Worm (Caenorhabditis elegans): ENCODE results near the gene srd-70.

- TF ChIP-seq ref-1 (GFP tag; conservative IDR thresholded peaks at IDR 0.05) (no peak), flt-1 (GFP tag; IDR thresholded peaks at IDR 0.05) (no peak)
Measured at ce11 chrV:20406817-20407216, 47.1 kb upstream of the srd-70 start.
